Fruit fly (Drosophila melanogaster): ENCODE results near the gene ctp.

Gene ctp

DNA sequence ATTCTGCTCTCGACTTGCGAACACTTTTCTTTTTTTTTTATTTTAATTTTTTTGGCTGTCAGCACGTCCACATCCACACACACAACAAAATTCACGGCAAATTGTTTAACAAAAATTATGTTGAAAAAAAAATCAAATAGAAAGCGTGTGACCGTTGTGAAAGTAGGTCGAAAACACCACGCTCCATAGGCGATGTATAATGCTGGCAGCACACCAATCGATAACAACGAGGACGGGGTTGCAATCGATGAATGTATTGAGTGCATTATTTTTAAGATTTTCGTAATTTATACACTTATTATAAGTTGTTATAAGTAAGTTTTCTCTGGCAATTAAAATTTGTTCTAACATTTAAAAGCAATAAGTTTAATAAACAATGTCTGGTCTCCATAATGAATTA is 877 bp upstream of the ctp start, which contains the start of gene Pp2C1 (continued):
- TF ChIP-seq insv (GFP tag; optimal IDR thresholded peaks at IDR 0.05) (no peak), CG11247 (GFP tag; IDR thresholded peaks at IDR 0.05) (no peak), NfI (GFP tag; optimal IDR thresholded peaks at IDR 0.05) (no peak), Opbp (GFP tag; IDR thresholded peaks at IDR 0.05; ENCODE audit: partially characterized antibody) (peak; percentile 90), CG4854 (GFP tag; optimal IDR thresholded peaks at IDR 0.05) (no peak), CG9727 (GFP tag; optimal IDR thresholded peaks at IDR 0.05) (no peak), pita (GFP tag; optimal IDR thresholded peaks at IDR 0.05) (no peak), CG2199 (GFP tag; IDR thresholded peaks at IDR 0.05) (no peak), Hr78 (GFP tag; optimal IDR thresholded peaks at IDR 0.05) (no peak), bigmax (GFP tag; optimal IDR thresholded peaks at IDR 0.05) (no peak), Usf (GFP tag; optimal IDR thresholded peaks at IDR 0.05) (no peak), CG6254 (GFP tag; optimal IDR thresholded peaks at IDR 0.05) (no peak), CG3995 (GFP tag; optimal IDR thresholded peaks at IDR 0.05) (peak; percentile 9), tio (GFP tag; optimal IDR thresholded peaks at IDR 0.05) (no peak), D19A (tag; optimal IDR thresholded peaks at IDR 0.05) (no peak), trem (tag; optimal IDR thresholded peaks at IDR 0.05) (peak; percentile 35), CG31365 (tag; optimal IDR thresholded peaks at IDR 0.05) (no peak), Ets97D (GFP tag; optimal IDR thresholded peaks at IDR 0.05) (no peak), wdn (GFP tag; IDR thresholded peaks at IDR 0.05) (no peak), CG6654 (GFP tag; optimal IDR thresholded peaks at IDR 0.05) (no peak), Neu2 (GFP tag; optimal IDR thresholded peaks at IDR 0.05; ENCODE audit: borderline replicate concordance) (no peak), CG9797 (GFP tag; optimal IDR thresholded peaks at IDR 0.05) (peak; percentile 61), run (tag; optimal IDR thresholded peaks at IDR 0.05) (no peak), gsb-n (tag; optimal IDR thresholded peaks at IDR 0.05) (no peak), lilli (GFP tag; optimal IDR thresholded peaks at IDR 0.05) (no peak), schlank (tag; optimal IDR thresholded peaks at IDR 0.05) (no peak), Lhr (GFP tag; optimal IDR thresholded peaks at IDR 0.05) (peak; percentile 4), tup (GFP tag; optimal IDR thresholded peaks at IDR 0.05) (no peak), usp (GFP tag; optimal IDR thresholded peaks at IDR 0.05) (no peak), crol (GFP tag; IDR thresholded peaks at IDR 0.05) (no peak), stwl (tag; optimal IDR thresholded peaks at IDR 0.05) (peak; percentile 79), pho (GFP tag; optimal IDR thresholded peaks at IDR 0.05) (peak; percentile 5), eve (GFP tag; optimal IDR thresholded peaks at IDR 0.05) (no peak), az2 (GFP tag; optimal IDR thresholded peaks at IDR 0.05) (no peak), CG3281 (GFP tag; optimal IDR thresholded peaks at IDR 0.05) (no peak), CG6272 (GFP tag; IDR thresholded peaks at IDR 0.05) (no peak; the same call in 1 of the 2 replicates), Nf-YA (GFP tag; IDR thresholded peaks at IDR 0.05) (no peak), CG13287 (GFP tag; IDR thresholded peaks at IDR 0.05; ENCODE audit: partially characterized antibody) (peak; percentile 73), CG7271 (tag; optimal IDR thresholded peaks at IDR 0.05) (no peak), CG11695 (GFP tag; IDR thresholded peaks at IDR 0.05) (no peak), ro (GFP tag; IDR thresholded peaks at IDR 0.05) (no peak), sim (GFP tag; IDR thresholded peaks at IDR 0.05) (no peak), fd64A (GFP tag; optimal IDR thresholded peaks at IDR 0.05) (no peak), pzg (GFP tag; optimal IDR thresholded peaks at IDR 0.05) (peak; percentile 67), Myb (GFP tag; optimal IDR thresholded peaks at IDR 0.05) (peak; percentile 14), CG15073 (GFP tag; optimal IDR thresholded peaks at IDR 0.05) (no peak), zen (tag; optimal IDR thresholded peaks at IDR 0.05) (peak; percentile 24), Gug (GFP tag; IDR thresholded peaks at IDR 0.05) (no peak), CG2889 (GFP tag; IDR thresholded peaks at IDR 0.05) (no peak), gce (GFP tag; IDR thresholded peaks at IDR 0.05) (no peak), yki (optimal IDR thresholded peaks at IDR 0.05) (no peak), fru (optimal IDR thresholded peaks at IDR 0.05) (no peak), HHEX (GFP tag; optimal IDR thresholded peaks at IDR 0.05) (no peak)
